Worm (Caenorhabditis elegans): ENCODE data around the gene F32D8.7.

DNA sequence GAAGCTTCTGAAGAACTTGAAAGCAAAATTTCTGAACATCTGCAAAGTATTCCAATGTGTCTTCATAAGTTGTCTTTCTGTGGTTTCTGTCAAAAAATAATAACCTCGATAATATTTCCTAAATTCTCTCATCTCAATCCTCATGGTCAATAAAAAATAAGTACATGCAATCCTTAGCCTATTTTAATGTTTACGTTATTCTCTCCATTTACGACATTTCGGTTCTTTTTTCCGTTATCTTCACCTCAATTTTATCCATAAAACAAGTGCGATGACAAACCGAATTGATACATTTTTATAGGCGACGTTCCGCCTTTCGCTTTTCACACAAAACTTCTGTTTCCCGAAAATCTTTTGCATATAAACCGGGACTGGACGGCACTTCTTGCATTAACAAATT, 51.3 kb downstream of the F32D8.7 start, which contains the start of gene col-153:
- TF ChIP-seq him-1 (tag; optimal IDR thresholded peaks at IDR 0.05) (no peak), W03F9.2 (tag; optimal IDR thresholded peaks at IDR 0.05) (no peak)

All from whole organism, L4/young adult.